Fruit fly (Drosophila melanogaster): ENCODE data around the gene Ncoa6.

The Ncoa6 gene

DNA sequence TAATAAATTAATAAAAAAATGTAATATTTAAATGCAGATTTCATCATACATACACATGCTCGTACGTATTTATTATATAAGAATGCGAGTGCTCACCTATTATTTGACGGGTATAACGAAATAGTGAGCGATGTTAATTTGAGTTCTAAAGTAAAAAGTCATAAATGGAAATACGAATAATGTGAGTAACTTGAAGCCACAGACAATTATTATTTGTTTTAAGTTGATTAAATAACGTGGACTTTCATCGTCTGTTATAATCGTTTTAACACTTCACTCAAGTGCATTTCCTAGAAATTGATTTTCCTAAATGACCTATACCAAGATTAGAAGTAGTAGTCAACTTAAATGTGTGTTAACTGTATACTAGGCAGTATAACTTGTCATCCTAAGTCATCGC lies 24.2 kb downstream of the Ncoa6 start (continued):
- TF ChIP-seq YL-1 (GFP tag; optimal IDR thresholded peaks at IDR 0.05) (no peak), psq (GFP tag; optimal IDR thresholded peaks at IDR 0.05) (no peak), CG14441 (GFP tag; IDR thresholded peaks at IDR 0.05) (no peak), fd96Cb (tag; optimal IDR thresholded peaks at IDR 0.05) (no peak), wor (GFP tag; IDR thresholded peaks at IDR 0.05) (no peak), Camta (GFP tag; optimal IDR thresholded peaks at IDR 0.05) (no peak), CG11504 (tag; optimal IDR thresholded peaks at IDR 0.05) (peak; percentile 5), CG3995 (GFP tag; optimal IDR thresholded peaks at IDR 0.05) (no peak), Vsx1 (GFP tag; optimal IDR thresholded peaks at IDR 0.05) (no peak), Ptx1 (GFP tag; IDR thresholded peaks at IDR 0.05) (peak; percentile 17; the same call in 1 of the 2 replicates), CG4854 (GFP tag; optimal IDR thresholded peaks at IDR 0.05) (no peak), Abd-B (GFP tag; optimal IDR thresholded peaks at IDR 0.05) (no peak)

DNA sequence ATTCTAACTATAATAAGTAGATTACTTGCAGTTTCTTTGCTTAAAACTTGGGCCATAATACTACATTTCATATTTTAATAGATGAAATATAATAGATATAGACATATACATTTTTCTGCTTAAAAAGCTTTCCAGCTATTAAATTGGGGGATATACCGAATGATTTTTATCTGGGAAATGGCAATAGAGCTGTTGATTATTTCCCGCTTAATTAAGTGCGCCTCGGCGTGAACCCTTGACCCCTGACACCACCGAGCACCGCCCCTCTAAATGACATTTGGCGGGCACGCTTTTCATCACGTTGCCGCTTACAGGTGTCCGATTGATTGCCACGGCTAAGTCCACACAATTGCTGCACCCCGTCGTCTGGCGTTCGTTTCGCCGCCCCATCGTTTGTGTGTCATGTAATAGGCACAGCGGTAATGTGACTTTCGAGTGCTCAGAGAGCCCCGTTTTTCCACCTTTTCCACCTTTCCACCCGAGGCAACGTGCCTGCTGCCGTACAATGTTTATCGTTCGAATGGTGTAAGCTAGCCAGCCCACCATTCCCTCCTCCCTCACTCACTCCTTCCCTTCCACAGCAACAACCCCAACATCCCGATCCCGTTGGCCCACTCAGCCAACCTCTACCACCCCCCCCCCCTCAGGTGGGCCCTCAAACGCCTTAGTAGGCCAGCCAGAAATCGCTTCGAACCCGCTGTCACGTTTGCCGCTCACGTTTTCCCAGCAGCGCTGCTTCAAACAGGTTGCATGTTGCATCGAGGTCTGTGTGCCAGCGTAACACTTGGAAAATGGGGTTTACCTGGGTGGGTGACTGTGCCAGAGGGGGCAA lies 25.5 kb downstream of the Ncoa6 start:
- TF ChIP-seq CG12391 (tag; optimal IDR thresholded peaks at IDR 0.05) = no peak
- no peak for TF ChIP-seq Fer2 (tag; optimal IDR thresholded peaks at IDR 0.05)
- TF ChIP-seq ci (GFP tag; IDR thresholded peaks at IDR 0.05) = peak; percentile 4; the same call in 1 of the 3 replicates
- no peak for TF ChIP-seq yki (optimal IDR thresholded peaks at IDR 0.05)
- peak; percentile 10 for TF ChIP-seq abd-A (tag; optimal IDR thresholded peaks at IDR 0.05)
- TF ChIP-seq lab (GFP tag; optimal IDR thresholded peaks at IDR 0.05) = peak; percentile 42
- no peak for TF ChIP-seq NK7.1 (GFP tag; optimal IDR thresholded peaks at IDR 0.05)
- TF ChIP-seq CG10654 (GFP tag; optimal IDR thresholded peaks at IDR 0.05) = no peak
- TF ChIP-seq zfh1 (GFP tag; IDR thresholded peaks at IDR 0.05) = 0 out of 3 replicates have a peak, but pooled peaks have one; percentile 13
- TF ChIP-seq CG32772 (GFP tag; IDR thresholded peaks at IDR 0.05) = 0 out of 2 replicates have a peak, but pooled peaks have one; percentile 10
- no peak for TF ChIP-seq CG3838 (GFP tag; optimal IDR thresholded peaks at IDR 0.05)
- no peak for TF ChIP-seq gro (GFP tag; optimal IDR thresholded peaks at IDR 0.05)
- peak; percentile 92 for TF ChIP-seq cwo (GFP tag; optimal IDR thresholded peaks at IDR 0.05)
- TF ChIP-seq ttk (GFP tag; IDR thresholded peaks at IDR 0.05) = peak; percentile 78
- TF ChIP-seq dm (GFP tag; optimal IDR thresholded peaks at IDR 0.05) = peak; percentile 35
- TF ChIP-seq Med (GFP tag) = peak; percentile 68
- peak; percentile 90 for TF ChIP-seq CG12769 (tag; optimal IDR thresholded peaks at IDR 0.05)
- TF ChIP-seq inv (GFP tag; IDR thresholded peaks at IDR 0.05; ENCODE audit: partially characterized antibody) = no peak
- no peak for TF ChIP-seq Atf3 (GFP tag; optimal IDR thresholded peaks at IDR 0.05)
- peak; percentile 82 for TF ChIP-seq CG6791 (GFP tag; IDR thresholded peaks at IDR 0.05; ENCODE audit: partially characterized antibody)
- TF ChIP-seq CG5180 (GFP tag; optimal IDR thresholded peaks at IDR 0.05) = peak; percentile 99
- TF ChIP-seq Deaf1 (tag; optimal IDR thresholded peaks at IDR 0.05) = peak; percentile 30
- TF ChIP-seq CG5953 (GFP tag; IDR thresholded peaks at IDR 0.05) = 0 out of 2 replicates have a peak, but pooled peaks have one; percentile 6
- TF ChIP-seq Bgb (GFP tag; IDR thresholded peaks at IDR 0.05; ENCODE audit: partially characterized antibody) = 0 out of 2 replicates have a peak, but pooled peaks have one; percentile 9
- peak; percentile 99 for TF ChIP-seq crol (GFP tag; IDR thresholded peaks at IDR 0.05)
- TF ChIP-seq chn (GFP tag; optimal IDR thresholded peaks at IDR 0.05) = peak; percentile 24
- peak; percentile 4 for TF ChIP-seq CG6813 (GFP tag; optimal IDR thresholded peaks at IDR 0.05)
- TF ChIP-seq CG1529 (GFP tag; optimal IDR thresholded peaks at IDR 0.05) = no peak
- peak; percentile 70 for TF ChIP-seq CTCF (GFP tag; optimal IDR thresholded peaks at IDR 0.05)
- peak; percentile 14 for TF ChIP-seq Ets65A (GFP tag)
- TF ChIP-seq Blimp-1 (GFP tag; optimal IDR thresholded peaks at IDR 0.05) = peak; percentile 69
- TF ChIP-seq kni (GFP tag; optimal IDR thresholded peaks at IDR 0.05) = peak; percentile 95
- no peak for TF ChIP-seq ewg (GFP tag; optimal IDR thresholded peaks at IDR 0.05)
- TF ChIP-seq Hr78 (GFP tag; optimal IDR thresholded peaks at IDR 0.05) = peak in 1 of 2 experiments; percentile 86
- 0 out of 3 replicates have a peak, but pooled peaks have one; percentile 20 for TF ChIP-seq CG11456 (GFP tag; IDR thresholded peaks at IDR 0.05)
- peak; percentile 17 for TF ChIP-seq sug (tag; optimal IDR thresholded peaks at IDR 0.05)

All from whole organism, embryonic.